Worm (Caenorhabditis elegans): ENCODE data around the gene ZK1236.9.
"Not testable (repeated sequence)": the region's sequence is repeated elsewhere in the genome, so short reads cannot be mapped to it uniquely, and the experiment has no call there.

DNA sequence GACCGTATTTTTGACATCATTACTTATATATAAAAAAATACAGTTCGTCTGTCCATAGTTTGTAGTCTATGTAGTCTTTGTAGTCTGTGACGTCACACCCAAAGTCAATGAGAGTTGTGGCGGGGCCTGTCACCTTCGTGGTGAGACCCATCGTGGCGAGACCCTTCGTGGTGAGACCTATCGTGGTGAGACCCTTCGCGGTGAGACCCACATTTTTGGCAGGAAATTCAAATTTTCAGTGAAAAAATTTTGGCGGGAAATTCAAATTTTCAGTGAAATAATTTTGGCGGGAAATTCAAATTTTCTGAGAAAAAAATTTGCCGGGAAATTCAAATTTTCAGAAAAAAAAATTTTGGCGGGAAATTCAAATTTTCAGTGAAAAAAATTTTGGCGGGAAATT, 6.3 kb upstream of the ZK1236.9 start:
- TF ChIP-seq ces-1 (GFP tag; optimal IDR thresholded peaks at IDR 0.05); spr-1 (tag; optimal IDR thresholded peaks at IDR 0.05); snpc-1.2 (GFP tag; IDR thresholded peaks at IDR 0.05); nhr-25 (tag; optimal IDR thresholded peaks at IDR 0.05; ENCODE audit: borderline replicate concordance, insufficient read depth); gei-8 (GFP tag; optimal IDR thresholded peaks at IDR 0.05); lin-39 (tag; optimal IDR thresholded peaks at IDR 0.05); nhr-6 (tag; optimal IDR thresholded peaks at IDR 0.05); ama-1 (optimal IDR thresholded peaks at IDR 0.05); unc-62 (GFP tag; optimal IDR thresholded peaks at IDR 0.05 in 1 of 2); unc-62 (tag; optimal IDR thresholded peaks at IDR 0.05); unc-39 (tag; optimal IDR thresholded peaks at IDR 0.05); spr-3 (GFP tag; optimal IDR thresholded peaks at IDR 0.05); duxl-1 (tag; optimal IDR thresholded peaks at IDR 0.05; ENCODE audit: poor library complexity): not testable (repeated sequence)
- TF ChIP-seq nhr-42 (GFP tag; IDR thresholded peaks at IDR 0.05) = 0 out of 2 replicates have a peak, but pooled peaks have one; percentile 28

All from whole organism, L4 larva.